Fruit fly (Drosophila melanogaster) whole organism, embryonic: ENCODE measurements around the gene NKCC.

ENCODE experiments used
- CG12219 ChIP-seq: fragments of 200-800 bp; sonication (Bioruptor generic); optimal IDR thresholded peaks from 3 replicates; lab custom pipeline; 2018; ENCODE audit warnings: missing biosample characterization, mild to moderate bottlenecking, missing genetic modification characterization
- CG16815 ChIP-seq: fragments of 200-800 bp; sonication (Bioruptor generic); optimal IDR thresholded peaks from 3 replicates; lab custom pipeline; 2017; ENCODE audit warnings: missing biosample characterization, mild to moderate bottlenecking, missing genetic modification characterization
- CG6765 ChIP-seq: fragments of 200-800 bp; sonication (Bioruptor generic); optimal IDR thresholded peaks from 3 replicates; lab custom pipeline; 2017; ENCODE audit warnings: missing biosample characterization, mild to moderate bottlenecking, missing genetic modification characterization
- CG7963 ChIP-seq: fragments of 200-800 bp; sonication (Bioruptor generic); IDR thresholded peaks from 3 replicates; pipeline ENCODE4 v1.3.6; 2022; ENCODE audit warnings: missing biosample characterization, missing genetic modification characterization; ENCODE audit not compliant: partially characterized antibody

dm6 chr3R:5527563-5527962 lies 25.1 kb upstream of the NKCC start:
- TF ChIP-seq CG6765 (GFP tag; lab: Kevin White, UChicago) (no peak), CG12219 (no peak), CG16815 (GFP tag; lab: Kevin White, UChicago) (no peak), CG7963 (GFP tag; lab: Robert Waterston, UW) (no peak)
